Worm (Caenorhabditis elegans) whole organism, young adult: Measurements from ENCODE around the gene T20D3.5.

Source experiments
- B0019.2 ChIP-seq: fragments of 200-800 bp; sonication (Bioruptor generic); conservative IDR thresholded peaks from 2 replicates; pipeline ENCODE4 v1.3.6; 2022; ENCODE audit warnings: missing genetic modification reagents, missing genetic modification characterization, missing compliant biosample characterization
- B0035.1 ChIP-seq: sonication (generic microtip); optimal IDR thresholded peaks from 2 replicates; lab custom pipeline; 2016; ENCODE audit warnings: missing genetic modification characterization, mild to moderate bottlenecking, missing compliant biosample characterization, missing genotype, missing genetic modification reagents
- B0336.3 ChIP-seq: fragments of 200-800 bp; sonication (Bioruptor generic); IDR thresholded peaks from 2 replicates; pipeline ENCODE4 v1.3.6; 2022; ENCODE audit warnings: missing genetic modification characterization, missing compliant biosample characterization
- F10E7.11 ChIP-seq: sonication (generic microtip); optimal IDR thresholded peaks from 2 replicates; lab custom pipeline; 2017; ENCODE audit warnings: mild to moderate bottlenecking, missing genetic modification characterization, moderate library complexity, missing compliant biosample characterization
- F39B2.1 ChIP-seq: fragments of 200-800 bp; sonication (Bioruptor generic); IDR thresholded peaks from 2 replicates; pipeline ENCODE4 v1.3.6; 2022; ENCODE audit warnings: missing genetic modification reagents, missing genetic modification characterization, missing compliant biosample characterization
- F49E8.2 ChIP-seq: sonication (generic microtip); optimal IDR thresholded peaks from 3 replicates; lab custom pipeline; 2017; ENCODE audit warnings: missing genetic modification characterization, mild to moderate bottlenecking, missing compliant biosample characterization, antibody characterized with exemption, moderate library complexity; ENCODE audit not compliant: insufficient read depth
- F55B11.4 ChIP-seq: sonication (generic microtip); optimal IDR thresholded peaks from 2 replicates; lab custom pipeline; 2016; ENCODE audit warnings: missing compliant biosample characterization, missing genetic modification characterization, borderline replicate concordance; ENCODE audit not compliant: insufficient read depth
- F57A8.1 ChIP-seq: fragments of 200-800 bp; sonication (Bioruptor generic); optimal IDR thresholded peaks from 2 replicates; lab custom pipeline; 2018; ENCODE audit warnings: mild to moderate bottlenecking, missing genetic modification characterization, moderate library complexity, missing compliant biosample characterization
- T26A5.8 ChIP-seq: sonication (generic microtip); optimal IDR thresholded peaks from 2 replicates; lab custom pipeline; 2016; ENCODE audit warnings: missing genetic modification characterization, missing compliant biosample characterization
- Y53F4B.3 ChIP-seq: fragments of 200-800 bp; sonication (Bioruptor generic); IDR thresholded peaks from 2 replicates; pipeline ENCODE4 v1.3.6; 2022; ENCODE audit warnings: missing genetic modification reagents, missing genetic modification characterization, missing compliant biosample characterization
- Y56A3A.18 ChIP-seq: fragments of 200-800 bp; sonication (Bioruptor generic); IDR thresholded peaks from 2 replicates; pipeline ENCODE4 v1.3.6; 2022; ENCODE audit warnings: missing genetic modification reagents, missing genetic modification characterization, missing compliant biosample characterization
- athp-1 ChIP-seq: sonication (generic microtip); optimal IDR thresholded peaks from 2 replicates; lab custom pipeline; 2017; ENCODE audit warnings: mild to moderate bottlenecking, missing genetic modification characterization, missing compliant biosample characterization
- attf-5 ChIP-seq: fragments of 200-800 bp; sonication (Bioruptor generic); optimal IDR thresholded peaks from 2 replicates; lab custom pipeline; 2018; ENCODE audit warnings: mild to moderate bottlenecking, missing genetic modification characterization, missing compliant biosample characterization
- attf-6 ChIP-seq: fragments of 200-800 bp; sonication (Bioruptor generic); IDR thresholded peaks from 2 replicates; pipeline ENCODE4 v1.3.6; 2022; ENCODE audit warnings: missing genetic modification reagents, missing genetic modification characterization, missing compliant biosample characterization
- ceh-40 ChIP-seq: fragments of 200-800 bp; sonication (Bioruptor generic); IDR thresholded peaks from 2 replicates; pipeline ENCODE4 v1.3.6; 2022; ENCODE audit warnings: missing genetic modification characterization, missing compliant biosample characterization
- ceh-79 ChIP-seq: sonication (generic microtip); optimal IDR thresholded peaks from 2 replicates; lab custom pipeline; 2017; ENCODE audit warnings: mild to moderate bottlenecking, missing genetic modification characterization, missing compliant biosample characterization
- chd-7 ChIP-seq: sonication (generic microtip); optimal IDR thresholded peaks from 2 replicates; lab custom pipeline; 2016; ENCODE audit warnings: mild to moderate bottlenecking, missing genetic modification characterization, moderate library complexity, missing compliant biosample characterization
- dox-1 ChIP-seq: fragments of 200-800 bp; sonication (Bioruptor generic); IDR thresholded peaks from 2 replicates; pipeline ENCODE4 v1.3.6; 2022; ENCODE audit warnings: missing genetic modification reagents, missing genetic modification characterization, missing compliant biosample characterization
- efl-1 ChIP-seq: fragments of 150-350 bp; optimal IDR thresholded peaks from 2 replicates; lab custom pipeline; 2014; ENCODE audit warnings: missing biosample characterization, missing genetic modification reagents, missing genetic modification characterization
- egl-44 ChIP-seq: fragments of 200-800 bp; sonication (Bioruptor generic); IDR thresholded peaks from 2 replicates; pipeline ENCODE4 v1.3.6; 2022; ENCODE audit warnings: missing genetic modification reagents, missing genetic modification characterization, missing compliant biosample characterization
- gei-17 ChIP-seq: fragments of 200-800 bp; sonication (Bioruptor generic); optimal IDR thresholded peaks from 2 replicates; lab custom pipeline; 2018; ENCODE audit warnings: mild to moderate bottlenecking, missing genetic modification characterization, missing compliant biosample characterization
- hlh-12 ChIP-seq: sonication (generic microtip); optimal IDR thresholded peaks from 2 replicates; lab custom pipeline; 2016; ENCODE audit warnings: missing genetic modification characterization, missing compliant biosample characterization
- hlh-26 ChIP-seq: fragments of 200-800 bp; sonication (Bioruptor generic); conservative IDR thresholded peaks from 2 replicates; pipeline ENCODE4 v1.3.6; 2022; ENCODE audit warnings: missing genetic modification reagents, missing genetic modification characterization, missing compliant biosample characterization
- hrde-1 ChIP-seq: sonication (generic microtip); optimal IDR thresholded peaks from 2 replicates; lab custom pipeline; 2016; ENCODE audit warnings: missing genetic modification characterization, mild to moderate bottlenecking, missing compliant biosample characterization, moderate library complexity, missing genotype, missing genetic modification reagents, borderline replicate concordance
- lag-1 ChIP-seq: fragments of 200-800 bp; sonication (Bioruptor generic); IDR thresholded peaks from 2 replicates; pipeline ENCODE4 v1.3.6; 2022; ENCODE audit warnings: missing genetic modification reagents, missing genetic modification characterization, missing compliant biosample characterization
- let-607 ChIP-seq, 2 experiments: fragments of 200-800 bp in 1 of 2; sonication (Bioruptor generic) in 1 of 2; sonication (generic microtip) in 1 of 2; optimal IDR thresholded peaks; 2 replicates each; lab custom pipeline; 2016 to 2018; ENCODE audit warnings: mild to moderate bottlenecking in 2 of 2, missing compliant biosample characterization in 2 of 2, missing genetic modification characterization in 2 of 2, moderate library complexity in 2 of 2, missing genotype in 1 of 2
- lin-26 ChIP-seq: fragments of 200-800 bp; sonication (Bioruptor generic); IDR thresholded peaks from 2 replicates; pipeline ENCODE4 v1.3.6; 2022; ENCODE audit warnings: missing genetic modification reagents, missing genetic modification characterization, missing compliant biosample characterization
- lsl-1 ChIP-seq: fragments of 200-800 bp; sonication (Bioruptor generic); optimal IDR thresholded peaks from 2 replicates; lab custom pipeline; 2018; ENCODE audit warnings: mild to moderate bottlenecking, missing genetic modification characterization, moderate library complexity, missing compliant biosample characterization
- madf-6 ChIP-seq: fragments of 200-800 bp; sonication (Bioruptor generic); IDR thresholded peaks from 2 replicates; pipeline ENCODE4 v1.3.6; 2022; ENCODE audit warnings: missing genetic modification reagents, missing genetic modification characterization, missing compliant biosample characterization
- mes-4 ChIP-seq: sonication (generic microtip); optimal IDR thresholded peaks from 2 replicates; lab custom pipeline; 2016; ENCODE audit warnings: missing genotype, missing genetic modification characterization, missing compliant biosample characterization
- mxl-1 ChIP-seq: sonication (generic microtip); optimal IDR thresholded peaks from 2 replicates; lab custom pipeline; 2016; ENCODE audit warnings: missing genetic modification characterization, missing compliant biosample characterization
- nfya-2 ChIP-seq: fragments of 200-800 bp; sonication (Bioruptor generic); IDR thresholded peaks from 2 replicates; pipeline ENCODE4 v1.3.6; 2022; ENCODE audit warnings: missing genetic modification reagents, missing genetic modification characterization, missing compliant biosample characterization
- nhr-120 ChIP-seq: fragments of 200-800 bp; sonication (Bioruptor generic); IDR thresholded peaks from 2 replicates; pipeline ENCODE4 v1.3.6; 2022; ENCODE audit warnings: missing genetic modification characterization, missing compliant biosample characterization
- nhr-27 ChIP-seq: fragments of 200-800 bp; sonication (Bioruptor generic); optimal IDR thresholded peaks from 2 replicates; lab custom pipeline; 2018; ENCODE audit warnings: mild to moderate bottlenecking, missing genetic modification characterization, moderate library complexity, missing compliant biosample characterization
- snpc-1.3 ChIP-seq: sonication (generic microtip); optimal IDR thresholded peaks from 2 replicates; lab custom pipeline; 2017; ENCODE audit warnings: missing genetic modification characterization, mild to moderate bottlenecking, missing compliant biosample characterization, antibody characterized with exemption, moderate library complexity, missing genotype, missing genetic modification reagents; ENCODE audit not compliant: insufficient read depth
- snpc-4 ChIP-seq, 5 experiments: fragments of 150-350 bp in 1 of 5; sonication (generic microtip) in 4 of 5; optimal IDR thresholded peaks; 2 replicates each; lab custom pipeline; 2014 to 2018; ENCODE audit warnings: missing genetic modification characterization in 5 of 5, missing biosample characterization in 3 of 5, antibody characterized with exemption in 2 of 5, mild to moderate bottlenecking in 2 of 5, missing compliant biosample characterization in 2 of 5, missing genotype in 2 of 5, moderate library complexity in 2 of 5, missing genetic modification reagents in 1 of 5
- tbp1 ChIP-seq: fragments of 200-800 bp; sonication (Bioruptor generic); optimal IDR thresholded peaks from 2 replicates; lab custom pipeline; 2018; ENCODE audit warnings: mild to moderate bottlenecking, missing genetic modification characterization, missing compliant biosample characterization
- zim-3 ChIP-seq: sonication (generic microtip); optimal IDR thresholded peaks from 2 replicates; lab custom pipeline; 2017; ENCODE audit warnings: mild to moderate bottlenecking, missing genetic modification characterization, moderate library complexity, missing compliant biosample characterization
- ztf-28 ChIP-seq: fragments of 200-800 bp; sonication (Bioruptor generic); IDR thresholded peaks from 2 replicates; pipeline ENCODE4 v1.3.6; 2022; ENCODE audit warnings: missing genetic modification reagents, missing genetic modification characterization, missing compliant biosample characterization

The T20D3.5 gene

DNA sequence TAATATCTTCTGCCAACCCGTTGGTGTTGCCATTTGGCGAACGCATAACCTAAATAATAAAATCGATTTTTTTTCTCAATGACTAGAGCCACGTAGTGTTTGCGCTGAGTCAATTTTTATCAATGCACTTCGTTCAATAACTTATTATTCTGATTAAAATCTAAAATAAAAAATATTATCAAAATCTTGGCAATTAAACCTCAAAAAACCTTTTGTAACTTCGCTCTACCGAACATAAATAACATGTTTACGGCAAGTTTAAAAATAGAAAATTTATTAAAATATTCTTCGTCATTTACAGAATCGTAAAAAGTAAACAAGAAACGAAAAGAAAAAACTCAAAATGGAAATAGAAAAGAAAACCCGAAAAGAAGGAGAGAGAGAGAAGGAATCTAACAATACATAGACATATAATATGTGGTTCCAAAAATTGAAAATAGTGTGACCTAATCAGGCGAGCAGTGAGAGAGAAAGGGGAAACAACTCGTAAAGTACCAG, 6.3 kb downstream of the T20D3.5 start, which contains the start of gene pigc-1:
Gene pigc-1 (minus strand): TSS at position 51 of the 498 bp plus-strand sequence.
- TF ChIP-seq tbp1 (GFP tag; lab: Kevin White, UChicago) (no peak), snpc-1.3 (tag; lab: Kevin White, UChicago) (no peak), B0336.3 (GFP tag; lab: Robert Waterston, UW) (0 out of 2 replicates have a peak, but pooled peaks have one; percentile 10), hlh-12 (tag; lab: Kevin White, UChicago) (no peak), hrde-1 (tag; lab: Kevin White, UChicago) (no peak), snpc-4 (GFP tag; optimal IDR thresholded peaks at IDR 0.05; lab: Kevin White, UChicago) (no peak), snpc-4 (tag; optimal IDR thresholded peaks at IDR 0.05; lab: Kevin White, UChicago) (peak in 1 of 4 experiments; percentile 30), efl-1 (no peak), nhr-27 (no peak), F57A8.1 (GFP tag; lab: Kevin White, UChicago) (no peak), T26A5.8 (tag; lab: Kevin White, UChicago) (no peak), Y56A3A.18 (GFP tag; lab: Robert Waterston, UW) (0 out of 2 replicates have a peak, but pooled peaks have one; percentile 27), lsl-1 (no peak), zim-3 (tag; lab: Kevin White, UChicago) (no peak), lag-1 (GFP tag; lab: Robert Waterston, UW) (no peak), B0035.1 (tag; lab: Kevin White, UChicago) (no peak), F49E8.2 (tag; lab: Kevin White, UChicago) (no peak), F39B2.1 (no peak), F55B11.4 (no peak), madf-6 (GFP tag; lab: Robert Waterston, UW) (peak; percentile 24; the same call in 1 of the 2 replicates), lin-26 (no peak), B0019.2 (no peak), mxl-1 (tag; lab: Kevin White, UChicago) (no peak)

DNA sequence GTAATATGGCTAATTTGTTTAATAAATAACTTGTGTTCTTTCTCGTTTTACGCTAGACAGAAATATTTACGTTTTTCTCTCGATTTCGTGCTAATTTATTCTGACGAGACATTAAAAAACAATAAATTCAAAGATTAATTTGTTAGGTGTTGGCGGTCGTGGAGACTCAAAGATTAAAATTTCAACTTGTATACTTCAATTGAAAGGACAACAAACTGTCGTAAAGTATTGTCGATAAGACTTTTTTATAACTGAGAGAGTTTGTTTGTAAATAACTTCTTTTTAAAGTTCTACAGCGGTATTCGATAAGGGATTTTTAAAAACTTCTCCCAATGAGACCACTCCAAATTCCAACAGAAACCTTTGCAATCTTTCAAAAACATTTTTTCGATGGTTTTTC, 16.9 kb downstream of the T20D3.5 start:
- TF ChIP-seq ztf-28 (no peak), egl-44 (GFP tag; lab: Robert Waterston, UW) (no peak), F57A8.1 (GFP tag; lab: Kevin White, UChicago) (no peak), attf-5 (GFP tag; lab: Kevin White, UChicago) (no peak), F10E7.11 (tag; lab: Kevin White, UChicago) (no peak), athp-1 (tag; lab: Kevin White, UChicago) (no peak), dox-1 (GFP tag; lab: Robert Waterston, UW) (no peak), gei-17 (GFP tag; lab: Kevin White, UChicago) (no peak), Y53F4B.3 (GFP tag; lab: Robert Waterston, UW) (no peak), mes-4 (no peak), let-607 (tag; optimal IDR thresholded peaks at IDR 0.05; lab: Kevin White, UChicago) (no peak), chd-7 (tag; lab: Kevin White, UChicago) (no peak), nfya-2 (GFP tag; lab: Robert Waterston, UW) (no peak), ceh-79 (no peak), hlh-26 (no peak), tbp1 (GFP tag; lab: Kevin White, UChicago) (no peak), ceh-40 (GFP tag; lab: Robert Waterston, UW) (no peak), nhr-120 (GFP tag; lab: Robert Waterston, UW) (no peak), attf-6 (GFP tag; lab: Robert Waterston, UW) (no peak)
- TF ChIP-seq, all 124 proteins: peak for 0
